Worm (Caenorhabditis elegans) whole organism, L1 larva: Measurements from ENCODE around the gene tkt-1.

Experiments
- aha-1 ChIP-seq: fragments of 150-350 bp; optimal IDR thresholded peaks from 2 replicates; lab custom pipeline; 2014; ENCODE audit warnings: missing biosample characterization, missing genetic modification characterization
- alr-1 ChIP-seq: fragments of 200-800 bp; sonication (Bioruptor generic); optimal IDR thresholded peaks from 2 replicates; lab custom pipeline; 2018; ENCODE audit warnings: borderline replicate concordance, mild to moderate bottlenecking, missing genetic modification characterization, missing compliant biosample characterization
- elt-2 ChIP-seq: sonication (generic microtip); optimal IDR thresholded peaks from 2 replicates; lab custom pipeline; 2016; ENCODE audit warnings: missing genetic modification characterization, mild to moderate bottlenecking, inconsistent platforms, missing compliant biosample characterization, missing genetic modification reagents
- lsy-2 ChIP-seq, 2 experiments: fragments of 150-350 bp; optimal IDR thresholded peaks; 2 replicates each; lab custom pipeline; 2014; ENCODE audit warnings: missing biosample characterization in 2 of 2, missing genetic modification characterization in 2 of 2
- nhr-237 ChIP-seq: fragments of 150-350 bp; optimal IDR thresholded peaks from 2 replicates; lab custom pipeline; 2014; ENCODE audit warnings: missing biosample characterization, missing genetic modification characterization
- pag-3 ChIP-seq: sonication (generic microtip); optimal IDR thresholded peaks from 2 replicates; lab custom pipeline; 2017; ENCODE audit warnings: missing genetic modification characterization, mild to moderate bottlenecking, missing compliant biosample characterization, antibody characterized with exemption, borderline replicate concordance; ENCODE audit not compliant: insufficient read depth

- no peak for TF ChIP-seq pag-3 (tag; lab: Kevin White, UChicago)
- no peak for TF ChIP-seq aha-1 (tag; lab: Kevin White, UChicago)
- TF ChIP-seq nhr-237 (tag; lab: Kevin White, UChicago), result no peak
- TF ChIP-seq alr-1 (tag; lab: Kevin White, UChicago), result no peak
- no peak for TF ChIP-seq elt-2 (tag; lab: Kevin White, UChicago)
- TF ChIP-seq lsy-2 (tag; optimal IDR thresholded peaks at IDR 0.05; lab: Kevin White, UChicago), result no peak
Observed at ce11 chrIV:10197317-10197867, 46.0 kb upstream of the tkt-1 start, which contains the start of gene gon-4.
